Worm (Caenorhabditis elegans) whole organism, late embryonic: ENCODE data around the gene nspd-9.

Experiments
- K02D7.2 ChIP-seq: sonication (generic microtip); optimal IDR thresholded peaks from 2 replicates; lab custom pipeline; 2017; ENCODE audit warnings: mild to moderate bottlenecking, missing genetic modification characterization, missing compliant biosample characterization
- Y22D7AL.16 ChIP-seq: sonication (generic microtip); optimal IDR thresholded peaks from 2 replicates; lab custom pipeline; 2016; ENCODE audit warnings: missing genetic modification characterization, missing compliant biosample characterization
- ama-1 ChIP-seq: fragments of 150-350 bp; optimal IDR thresholded peaks from 2 replicates; lab custom pipeline; 2014
- ceh-34 ChIP-seq: sonication (generic microtip); optimal IDR thresholded peaks from 2 replicates; lab custom pipeline; 2016; ENCODE audit warnings: mild to moderate bottlenecking, missing genetic modification characterization, missing compliant biosample characterization
- ceh-9 ChIP-seq: sonication (generic microtip); optimal IDR thresholded peaks from 2 replicates; lab custom pipeline; 2016; ENCODE audit warnings: mild to moderate bottlenecking, missing genetic modification characterization, inconsistent platforms, missing compliant biosample characterization
- ets-4 ChIP-seq: sonication (generic microtip); optimal IDR thresholded peaks from 2 replicates; lab custom pipeline; 2016; ENCODE audit warnings: missing genetic modification characterization, missing compliant biosample characterization
- hlh-13 ChIP-seq: fragments of 200-800 bp; sonication (Bioruptor generic); optimal IDR thresholded peaks from 2 replicates; lab custom pipeline; 2018; ENCODE audit warnings: mild to moderate bottlenecking, missing genetic modification characterization, missing compliant biosample characterization
- lin-11 ChIP-seq: fragments of 200-800 bp; sonication (Bioruptor generic); optimal IDR thresholded peaks from 2 replicates; lab custom pipeline; 2018; ENCODE audit warnings: mild to moderate bottlenecking, missing genetic modification characterization, missing compliant biosample characterization
- odd-2 ChIP-seq: sonication (generic microtip); optimal IDR thresholded peaks from 2 replicates; lab custom pipeline; 2017; ENCODE audit warnings: antibody characterized with exemption, mild to moderate bottlenecking, missing genetic modification characterization, missing compliant biosample characterization
- pha-4 ChIP-seq: fragments of 150-350 bp; optimal IDR thresholded peaks from 2 replicates; lab custom pipeline; 2018; ENCODE audit warnings: missing biosample characterization, missing genetic modification reagents, missing genetic modification characterization
- ref-2 ChIP-seq: sonication (generic microtip); optimal IDR thresholded peaks from 2 replicates; lab custom pipeline; 2016; ENCODE audit warnings: missing genetic modification characterization, missing compliant biosample characterization

ce11 chrIII:4878281-4878680 lies 48.2 kb upstream of the nspd-9 start, which contains the start of the genes tost-1 and arx-6:
- TF ChIP-seq lin-11 (tag; lab: Kevin White, UChicago), result no peak
- TF ChIP-seq ref-2 (tag; lab: Kevin White, UChicago), result no peak
- TF ChIP-seq ceh-9 (tag; lab: Kevin White, UChicago), result no peak
- TF ChIP-seq hlh-13 (GFP tag; lab: Kevin White, UChicago), result no peak
- no peak for TF ChIP-seq ama-1
- TF ChIP-seq Y22D7AL.16 (tag; lab: Kevin White, UChicago), result no peak
- no peak for TF ChIP-seq ets-4 (tag; lab: Kevin White, UChicago)
- no peak for TF ChIP-seq ceh-34 (tag; lab: Kevin White, UChicago)
- TF ChIP-seq odd-2 (tag; lab: Kevin White, UChicago), result no peak
- no peak for TF ChIP-seq K02D7.2 (tag; lab: Kevin White, UChicago)
- TF ChIP-seq pha-4 (tag; lab: Kevin White, UChicago), result no peak
